Fruit fly (Drosophila melanogaster) whole organism, embryonic: ENCODE data around the gene CG34461.

Source experiments
- Atf6 ChIP-seq: fragments of 200-800 bp; sonication (Bioruptor generic); IDR thresholded peaks from 2 replicates; pipeline ENCODE4 v1.3.6; 2022; ENCODE audit warnings: missing biosample characterization, missing genetic modification characterization
- BEAF-32 ChIP-seq: fragments of 200-800 bp; sonication (Bioruptor generic); optimal IDR thresholded peaks from 3 replicates; lab custom pipeline; 2017; ENCODE audit warnings: missing biosample characterization, missing genetic modification characterization, mild to moderate bottlenecking, moderate library complexity, missing genetic modification reagents
- CG10321 ChIP-seq: fragments of 200-800 bp; sonication (Bioruptor generic); IDR thresholded peaks from 2 replicates; pipeline ENCODE4 v1.3.6; 2022; ENCODE audit warnings: missing biosample characterization, missing genetic modification characterization
- CG11093 ChIP-seq: fragments of 200-800 bp; sonication (Bioruptor generic); IDR thresholded peaks from 3 replicates; pipeline ENCODE4 v1.3.6; 2022; ENCODE audit warnings: missing biosample characterization, missing genetic modification characterization
- CG11695 ChIP-seq: fragments of 200-800 bp; sonication (Bioruptor generic); IDR thresholded peaks from 3 replicates; pipeline ENCODE4 v1.3.6; 2022; ENCODE audit warnings: missing biosample characterization, missing genetic modification characterization
- CG12219 ChIP-seq: fragments of 200-800 bp; sonication (Bioruptor generic); optimal IDR thresholded peaks from 3 replicates; lab custom pipeline; 2018; ENCODE audit warnings: missing biosample characterization, mild to moderate bottlenecking, missing genetic modification characterization
- CG12659 ChIP-seq: fragments of 200-800 bp; sonication (Bioruptor generic); optimal IDR thresholded peaks from 3 replicates; lab custom pipeline; 2017; ENCODE audit warnings: mild to moderate bottlenecking, missing biosample characterization, missing genetic modification reagents, missing genetic modification characterization
- CG12769 ChIP-seq: fragments of 200-800 bp; sonication (Bioruptor generic); optimal IDR thresholded peaks from 2 replicates; lab custom pipeline; 2019; ENCODE audit warnings: missing biosample characterization, mild to moderate bottlenecking, missing genetic modification characterization, moderate library complexity
- CG13424 ChIP-seq: fragments of 200-800 bp; sonication (Bioruptor generic); optimal IDR thresholded peaks from 2 replicates; lab custom pipeline; 2019; ENCODE audit warnings: missing biosample characterization, mild to moderate bottlenecking, missing genetic modification characterization, moderate library complexity
- CG15011 ChIP-seq: fragments of 200-800 bp; sonication (Bioruptor generic); optimal IDR thresholded peaks from 3 replicates; lab custom pipeline; 2018; ENCODE audit warnings: missing biosample characterization, mild to moderate bottlenecking, missing genetic modification characterization
- CG17612 ChIP-seq: fragments of 200-800 bp; sonication (Bioruptor generic); IDR thresholded peaks from 2 replicates; pipeline ENCODE4 v1.3.6; 2022; ENCODE audit warnings: missing biosample characterization, missing genetic modification characterization
- CG18599 ChIP-seq: fragments of 200-800 bp; sonication (Bioruptor generic); optimal IDR thresholded peaks from 3 replicates; lab custom pipeline; 2017; ENCODE audit warnings: missing biosample characterization, missing genetic modification characterization, mild to moderate bottlenecking, moderate library complexity, missing genetic modification reagents
- CG31365 ChIP-seq: fragments of 200-800 bp; sonication (Bioruptor generic); optimal IDR thresholded peaks from 2 replicates; lab custom pipeline; 2018; ENCODE audit warnings: missing biosample characterization, mild to moderate bottlenecking, missing genetic modification characterization
- CG32532 ChIP-seq: fragments of 200-800 bp; sonication (Bioruptor generic); IDR thresholded peaks from 2 replicates; pipeline ENCODE4 v1.3.6; 2022; ENCODE audit warnings: missing biosample characterization, missing genetic modification characterization
- CG33213 ChIP-seq: fragments of 200-800 bp; sonication (Bioruptor generic); optimal IDR thresholded peaks from 3 replicates; lab custom pipeline; 2016; ENCODE audit warnings: missing biosample characterization, missing genetic modification characterization
- CG7839 ChIP-seq: fragments of 200-800 bp; sonication (Bioruptor generic); optimal IDR thresholded peaks from 3 replicates; lab custom pipeline; 2018; ENCODE audit warnings: missing biosample characterization, mild to moderate bottlenecking, missing genetic modification characterization, moderate library complexity
- CG9932 ChIP-seq: fragments of 200-800 bp; sonication (Bioruptor generic); IDR thresholded peaks from 2 replicates; pipeline ENCODE4 v1.3.6; 2022; ENCODE audit warnings: missing biosample characterization, missing genetic modification characterization
- Dfd ChIP-seq, 2 experiments: fragments of >200 bp; optimal IDR thresholded peaks; 2 replicates each; lab custom pipeline; 2017; ENCODE audit warnings: missing biosample characterization in 2 of 2, missing genetic modification characterization in 2 of 2
- Dip2 ChIP-seq: fragments of 200-800 bp; sonication (Bioruptor generic); IDR thresholded peaks from 2 replicates; pipeline ENCODE4 v1.3.6; 2022; ENCODE audit warnings: missing biosample characterization, missing genetic modification characterization
- Fer3 ChIP-seq: fragments of 200-800 bp; sonication (Bioruptor generic); optimal IDR thresholded peaks from 2 replicates; lab custom pipeline; 2018; ENCODE audit warnings: missing biosample characterization, mild to moderate bottlenecking, missing genetic modification characterization, moderate library complexity
- Gug ChIP-seq: fragments of 200-800 bp; sonication (Bioruptor generic); IDR thresholded peaks from 4 replicates; pipeline ENCODE4 v1.3.6; 2022; ENCODE audit warnings: missing biosample characterization, missing genetic modification characterization
- HLH3B ChIP-seq: fragments of 200-800 bp; sonication (Bioruptor generic); IDR thresholded peaks from 2 replicates; pipeline ENCODE4 v1.3.6; 2022; ENCODE audit warnings: missing biosample characterization, missing genetic modification characterization
- Hmr ChIP-seq: fragments of 200-800 bp; sonication (Bioruptor generic); optimal IDR thresholded peaks from 3 replicates; lab custom pipeline; 2017; ENCODE audit warnings: mild to moderate bottlenecking, missing biosample characterization, missing genetic modification reagents, missing genetic modification characterization
- Oli ChIP-seq: fragments of 200-800 bp; sonication (Bioruptor generic); optimal IDR thresholded peaks from 2 replicates; lab custom pipeline; 2018; ENCODE audit warnings: missing biosample characterization, mild to moderate bottlenecking, missing genetic modification characterization, moderate library complexity
- Pdp1 ChIP-seq, 2 experiments: fragments of 200-800 bp; sonication (Bioruptor generic); optimal IDR thresholded peaks; 3 replicates each; lab custom pipeline; 2016; ENCODE audit warnings: missing biosample characterization in 2 of 2, missing genetic modification characterization in 2 of 2, mild to moderate bottlenecking in 1 of 2, moderate library complexity in 1 of 2
- Ptx1 ChIP-seq: fragments of 200-800 bp; sonication (Bioruptor generic); IDR thresholded peaks from 2 replicates; pipeline ENCODE4 v1.3.6; 2022; ENCODE audit warnings: missing biosample characterization, missing genetic modification characterization
- Xbp1 ChIP-seq: fragments of 200-800 bp; sonication (Bioruptor generic); optimal IDR thresholded peaks from 3 replicates; lab custom pipeline; 2016; ENCODE audit warnings: missing biosample characterization, mild to moderate bottlenecking, missing genetic modification characterization
- amos ChIP-seq: fragments of 200-800 bp; sonication (Bioruptor generic); IDR thresholded peaks from 2 replicates; pipeline ENCODE4 v1.3.6; 2022; ENCODE audit warnings: missing biosample characterization, missing genetic modification characterization; ENCODE audit not compliant: partially characterized antibody
- ash1 ChIP-seq: fragments of 200-800 bp; sonication (Bioruptor generic); optimal IDR thresholded peaks from 2 replicates; lab custom pipeline; 2018; ENCODE audit warnings: missing biosample characterization, mild to moderate bottlenecking, missing genetic modification characterization
- bab2 ChIP-seq: fragments of 200-800 bp; sonication (Bioruptor generic); optimal IDR thresholded peaks from 2 replicates; lab custom pipeline; 2016; ENCODE audit warnings: missing biosample characterization, missing genetic modification characterization
- bcd ChIP-seq: fragments of 200-800 bp; sonication (Bioruptor generic); optimal IDR thresholded peaks from 2 replicates; lab custom pipeline; 2017; ENCODE audit warnings: missing biosample characterization, mild to moderate bottlenecking, missing genetic modification characterization
- cad ChIP-seq: fragments of >200 bp; optimal IDR thresholded peaks from 2 replicates; lab custom pipeline; 2017; ENCODE audit warnings: missing biosample characterization, missing genetic modification characterization
- chn ChIP-seq: fragments of 200-800 bp; sonication (Bioruptor generic); optimal IDR thresholded peaks from 2 replicates; lab custom pipeline; 2016; ENCODE audit warnings: missing biosample characterization, missing genetic modification characterization
- ci ChIP-seq: fragments of 200-800 bp; sonication (Bioruptor generic); IDR thresholded peaks from 3 replicates; pipeline ENCODE4 v1.3.6; 2022; ENCODE audit warnings: missing biosample characterization, missing genetic modification characterization
- cwo ChIP-seq: fragments of 200-800 bp; sonication (Bioruptor generic); optimal IDR thresholded peaks from 3 replicates; lab custom pipeline; 2017; ENCODE audit warnings: missing biosample characterization, missing genetic modification characterization, mild to moderate bottlenecking, moderate library complexity, missing genetic modification reagents
- dysf ChIP-seq: fragments of 200-800 bp; sonication (Bioruptor generic); IDR thresholded peaks from 3 replicates; pipeline ENCODE4 v1.3.6; 2022; ENCODE audit warnings: missing biosample characterization, missing genetic modification characterization
- fru ChIP-seq: fragments of >200 bp; optimal IDR thresholded peaks from 2 replicates; lab custom pipeline; 2017
- grau ChIP-seq: fragments of 200-800 bp; optimal IDR thresholded peaks from 3 replicates; lab custom pipeline; 2019; ENCODE audit warnings: missing biosample characterization, mild to moderate bottlenecking, missing genetic modification characterization, moderate library complexity
- gsb ChIP-seq: fragments of 200-800 bp; sonication (Bioruptor generic); IDR thresholded peaks from 2 replicates; pipeline ENCODE4 v1.3.6; 2022; ENCODE audit warnings: missing biosample characterization, missing genetic modification characterization
- her ChIP-seq: fragments of 200-800 bp; sonication (Bioruptor generic); optimal IDR thresholded peaks from 2 replicates; lab custom pipeline; 2016; ENCODE audit warnings: missing biosample characterization, missing genetic modification characterization
- hkb ChIP-seq, 2 experiments: fragments of 200-800 bp in 1 of 2; fragments of >200 bp in 1 of 2; sonication (Bioruptor generic) in 1 of 2; IDR thresholded peaks in 1 of 2; optimal IDR thresholded peaks in 1 of 2; 2 replicates each; pipeline versions ENCODE4 v1.3.6 to Lab custom; 2017 to 2022; ENCODE audit warnings: missing biosample characterization in 1 of 2, missing genetic modification characterization in 1 of 2
- jing ChIP-seq: fragments of 200-800 bp; sonication (Bioruptor generic); optimal IDR thresholded peaks from 2 replicates; lab custom pipeline; 2018; ENCODE audit warnings: missing biosample characterization, mild to moderate bottlenecking, missing genetic modification characterization
- lab ChIP-seq: fragments of 200-800 bp; sonication (Bioruptor generic); optimal IDR thresholded peaks from 3 replicates; lab custom pipeline; 2017; ENCODE audit warnings: missing biosample characterization, missing genetic modification characterization, mild to moderate bottlenecking, moderate library complexity, missing genetic modification reagents
- lmd ChIP-seq: fragments of 200-800 bp; sonication (Bioruptor generic); IDR thresholded peaks from 2 replicates; pipeline ENCODE4 v1.3.6; 2022; ENCODE audit warnings: missing biosample characterization, missing genetic modification characterization
- mam ChIP-seq: fragments of 200-800 bp; sonication (Bioruptor generic); optimal IDR thresholded peaks from 3 replicates; lab custom pipeline; 2016; ENCODE audit warnings: missing biosample characterization, missing genetic modification characterization
- nau ChIP-seq: fragments of 200-800 bp; sonication (Bioruptor generic); optimal IDR thresholded peaks from 3 replicates; lab custom pipeline; 2017; ENCODE audit warnings: missing biosample characterization, mild to moderate bottlenecking, missing genetic modification characterization, missing genetic modification reagents
- org-1 ChIP-seq: fragments of 200-800 bp; sonication (Bioruptor generic); optimal IDR thresholded peaks from 2 replicates; lab custom pipeline; 2017; ENCODE audit warnings: missing biosample characterization, missing genetic modification characterization
- run ChIP-seq: fragments of 200-800 bp; sonication (Bioruptor generic); optimal IDR thresholded peaks from 3 replicates; lab custom pipeline; 2018; ENCODE audit warnings: missing biosample characterization, mild to moderate bottlenecking, missing genetic modification characterization
- shn ChIP-seq: fragments of 200-800 bp; sonication (Bioruptor generic); optimal IDR thresholded peaks from 3 replicates; lab custom pipeline; 2016; ENCODE audit warnings: missing biosample characterization, missing genetic modification characterization

CG34461 gene

DNA sequence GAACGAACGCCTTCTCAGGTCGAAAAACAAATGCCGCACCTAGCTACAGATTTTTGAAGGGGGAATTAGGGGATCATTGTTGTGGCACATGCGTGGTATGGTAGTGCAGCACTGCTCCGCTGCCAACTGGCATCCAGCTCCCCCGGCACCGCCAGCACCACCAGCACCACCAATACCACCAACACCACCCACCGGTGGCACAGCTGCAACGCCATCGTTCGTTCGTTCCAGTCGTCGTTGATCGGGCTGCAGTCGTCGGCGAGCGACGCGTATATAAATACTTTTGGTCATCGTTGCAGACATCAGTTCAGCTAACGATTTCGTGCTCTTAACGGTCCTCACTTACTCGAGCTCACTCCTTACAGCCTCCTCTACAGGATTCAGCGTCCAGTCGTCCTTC, at the start of gene CG34461:
Gene CG34461 (plus strand): TSS at position 301 of the 400 bp plus-strand sequence.
- TF ChIP-seq CG10321 (GFP tag; lab: Robert Waterston, UW) (no peak), amos (no peak), gsb (GFP tag; lab: Robert Waterston, UW) (no peak), fru (lab: Kevin White, UChicago) (no peak), CG31365 (tag; lab: Kevin White, UChicago) (no peak), cad (GFP tag; lab: Kevin White, UChicago) (no peak), ash1 (no peak), run (tag; lab: Kevin White, UChicago) (no peak), BEAF-32 (GFP tag; lab: Kevin White, UChicago) (no peak), CG12219 (GFP tag; lab: Kevin White, UChicago) (no peak), her (GFP tag; lab: Kevin White, UChicago) (no peak), Atf6 (GFP tag; lab: Robert Waterston, UW) (no peak)

DNA sequence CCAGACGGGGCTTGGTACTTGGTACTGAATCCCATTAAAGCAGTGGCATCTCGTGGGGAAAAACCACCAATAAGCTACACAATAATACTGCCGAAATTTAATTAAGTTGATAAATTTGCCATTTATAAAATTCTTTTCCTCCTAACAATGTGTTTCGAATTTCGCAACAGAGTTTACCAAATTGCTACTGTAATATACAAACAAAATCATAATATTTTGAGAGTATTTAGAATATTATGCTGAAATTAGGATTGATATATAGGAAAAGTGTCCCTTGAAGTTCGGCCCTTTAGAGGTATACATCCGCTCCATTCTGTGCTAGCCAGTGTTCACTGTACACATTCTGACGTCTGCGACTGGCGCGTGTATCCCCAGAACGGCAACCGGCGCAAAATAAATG, 41.0 kb upstream of the CG34461 start:
- no peak for TF ChIP-seq CG12769 (tag; lab: Kevin White, UChicago)
- TF ChIP-seq Oli (tag; lab: Kevin White, UChicago): peak; percentile 18
- no peak for TF ChIP-seq chn (GFP tag; lab: Kevin White, UChicago)
- TF ChIP-seq CG15011: no peak
- peak; percentile 18 for TF ChIP-seq CG12659 (GFP tag; lab: Kevin White, UChicago)
- TF ChIP-seq CG33213: no peak
- TF ChIP-seq dysf (GFP tag; lab: Robert Waterston, UW): peak; percentile 58; the same call in 2 of the 3 replicates
- no peak for TF ChIP-seq hkb (optimal IDR thresholded peaks at IDR 0.05; lab: Kevin White, UChicago)
- 0 out of 2 replicates have a peak, but pooled peaks have one; percentile 11 for TF ChIP-seq hkb (GFP tag; IDR thresholded peaks at IDR 0.05; lab: Robert Waterston, UW)
- TF ChIP-seq cwo: peak; percentile 14
- no peak for TF ChIP-seq Dfd (GFP tag; optimal IDR thresholded peaks at IDR 0.05; lab: Kevin White, UChicago)
- peak; percentile 7 for TF ChIP-seq mam (GFP tag; lab: Kevin White, UChicago)
- 0 out of 2 replicates have a peak, but pooled peaks have one; percentile 33 for TF ChIP-seq Ptx1
- TF ChIP-seq CG11093 (GFP tag; lab: Robert Waterston, UW): 0 out of 3 replicates have a peak, but pooled peaks have one; percentile 19
- TF ChIP-seq CG7839 (tag; lab: Kevin White, UChicago): no peak
- no peak for TF ChIP-seq jing (GFP tag; lab: Kevin White, UChicago)
- TF ChIP-seq lmd: 0 out of 2 replicates have a peak, but pooled peaks have one; percentile 38
- TF ChIP-seq lab: peak; percentile 40
- no peak for TF ChIP-seq CG17612
- TF ChIP-seq bab2: no peak
- 0 out of 3 replicates have a peak, but pooled peaks have one; percentile 16 for TF ChIP-seq ci (GFP tag; lab: Robert Waterston, UW)
- TF ChIP-seq Dip2 (GFP tag; lab: Robert Waterston, UW): no peak
- TF ChIP-seq CG9932 (GFP tag; lab: Robert Waterston, UW): no peak
- TF ChIP-seq Xbp1 (GFP tag; lab: Kevin White, UChicago): peak; percentile 21
- peak; percentile 17 for TF ChIP-seq Fer3 (tag; lab: Kevin White, UChicago)
- peak in 1 of 2 experiments; percentile 8 for TF ChIP-seq Pdp1 (GFP tag; optimal IDR thresholded peaks at IDR 0.05; lab: Kevin White, UChicago)
- no peak for TF ChIP-seq nau (GFP tag; lab: Kevin White, UChicago)
- TF ChIP-seq HLH3B (GFP tag; lab: Robert Waterston, UW): no peak
- no peak for TF ChIP-seq org-1
- 0 out of 3 replicates have a peak, but pooled peaks have one; percentile 36 for TF ChIP-seq CG11695 (GFP tag; lab: Robert Waterston, UW)
- peak; percentile 5 for TF ChIP-seq Hmr (GFP tag; lab: Kevin White, UChicago)
- TF ChIP-seq CG13424 (tag; lab: Kevin White, UChicago): peak; percentile 16
- TF ChIP-seq CG18599: peak; percentile 59
- no peak for TF ChIP-seq shn (GFP tag; lab: Kevin White, UChicago)
- TF ChIP-seq Gug (GFP tag; lab: Robert Waterston, UW): peak; percentile 1; the same call in 1 of the 4 replicates
- TF ChIP-seq bcd (GFP tag; lab: Kevin White, UChicago): peak; percentile 26
- peak; percentile 26; the same call in 1 of the 2 replicates for TF ChIP-seq CG32532 (GFP tag; lab: Robert Waterston, UW)
- TF ChIP-seq grau (tag; lab: Kevin White, UChicago): peak; percentile 76
